Fruit fly (Drosophila melanogaster) whole organism, wandering third instar larva: ENCODE results near the gene TkR99D.

Experiments
- Abd-B ChIP-seq: fragments of >200 bp; optimal IDR thresholded peaks from 2 replicates; lab custom pipeline; 2017; ENCODE audit warnings: missing biosample characterization, missing genetic modification characterization
- Dfd ChIP-seq: fragments of >200 bp; optimal IDR thresholded peaks from 2 replicates; lab custom pipeline; 2017; ENCODE audit warnings: missing biosample characterization, missing genetic modification characterization
- GATAd ChIP-seq: sonication (Bioruptor generic); optimal IDR thresholded peaks from 2 replicates; lab custom pipeline; 2016; ENCODE audit warnings: missing biosample characterization, missing genetic modification characterization
- Hnf4 ChIP-seq: fragments of 200-800 bp; sonication (Bioruptor generic); optimal IDR thresholded peaks from 2 replicates; lab custom pipeline; 2016; ENCODE audit warnings: missing biosample characterization, mild to moderate bottlenecking, missing genetic modification characterization
- Sp1 ChIP-seq: fragments of 200-800 bp; sonication (Bioruptor generic); optimal IDR thresholded peaks from 3 replicates; lab custom pipeline; 2019; ENCODE audit warnings: missing biosample characterization, mild to moderate bottlenecking, missing genetic modification characterization, moderate library complexity
- Vsx2 ChIP-seq: fragments of 200-300, 225-300 bp; sonication (Bioruptor generic); optimal IDR thresholded peaks from 2 replicates; lab custom pipeline; 2018; ENCODE audit warnings: missing biosample characterization, missing genetic modification characterization; ENCODE audit not compliant: partially characterized antibody
- br ChIP-seq: fragments of 200-800 bp; sonication (Bioruptor generic); optimal IDR thresholded peaks from 2 replicates; lab custom pipeline; 2016; ENCODE audit warnings: missing biosample characterization, missing genetic modification characterization
- dsf ChIP-seq: sonication (Bioruptor generic); optimal IDR thresholded peaks from 2 replicates; lab custom pipeline; 2016; ENCODE audit warnings: missing biosample characterization, missing genetic modification characterization, borderline replicate concordance
- ey ChIP-seq: fragments of 200-800 bp; sonication (Bioruptor generic); optimal IDR thresholded peaks from 2 replicates; lab custom pipeline; 2016; ENCODE audit warnings: missing biosample characterization, missing genetic modification characterization
- jim ChIP-seq: fragments of 175-275, 200-325 bp; sonication (Bioruptor generic); optimal IDR thresholded peaks from 2 replicates; lab custom pipeline; 2016; ENCODE audit warnings: missing biosample characterization, mild to moderate bottlenecking, missing genetic modification characterization

- TF ChIP-seq br (GFP tag; lab: Kevin White, UChicago) (peak; percentile 32), GATAd (no peak), Hnf4 (no peak), jim (GFP tag; lab: Kevin White, UChicago) (no peak), Sp1 (peak; percentile 32), dsf (GFP tag; lab: Kevin White, UChicago) (no peak), Vsx2 (GFP tag; lab: Kevin White, UChicago) (no peak), Abd-B (GFP tag; lab: Kevin White, UChicago) (no peak), Dfd (GFP tag; lab: Kevin White, UChicago) (no peak), ey (GFP tag; lab: Kevin White, UChicago) (peak; percentile 39)
Observed at dm6 chr3R:29978595-29978994, 9.3 kb upstream of the TkR99D start.
